Worm (Caenorhabditis elegans) whole organism, late embryonic: ENCODE data around the gene Y70G10A.3.

ENCODE experiments used
- C38D4.7 ChIP-seq: fragments of 200-800 bp; sonication (Bioruptor generic); optimal IDR thresholded peaks from 2 replicates; lab custom pipeline; 2018; ENCODE audit warnings: mild to moderate bottlenecking, missing genetic modification characterization, moderate library complexity, missing compliant biosample characterization
- F13H6.1 ChIP-seq: sonication (generic microtip); optimal IDR thresholded peaks from 2 replicates; lab custom pipeline; 2016; ENCODE audit warnings: missing genetic modification characterization, missing compliant biosample characterization
- T23F11.4 ChIP-seq: fragments of 200-800 bp; sonication (Bioruptor generic); optimal IDR thresholded peaks from 2 replicates; lab custom pipeline; 2018; ENCODE audit warnings: mild to moderate bottlenecking, missing genetic modification characterization, missing compliant biosample characterization
- Y22D7AL.16 ChIP-seq: sonication (generic microtip); optimal IDR thresholded peaks from 2 replicates; lab custom pipeline; 2016; ENCODE audit warnings: missing genetic modification characterization, missing compliant biosample characterization
- ahr-1 ChIP-seq: sonication (generic microtip); optimal IDR thresholded peaks from 2 replicates; lab custom pipeline; 2016; ENCODE audit warnings: missing genetic modification characterization, missing compliant biosample characterization
- ama-1 ChIP-seq: fragments of 150-350 bp; optimal IDR thresholded peaks from 2 replicates; lab custom pipeline; 2014
- ceh-18 ChIP-seq: sonication (generic microtip); optimal IDR thresholded peaks from 2 replicates; lab custom pipeline; 2016; ENCODE audit warnings: missing genetic modification characterization, missing compliant biosample characterization
- ceh-19 ChIP-seq: fragments of 200-800 bp; sonication (Bioruptor generic); optimal IDR thresholded peaks from 2 replicates; lab custom pipeline; 2018; ENCODE audit warnings: mild to moderate bottlenecking, missing genetic modification characterization, missing compliant biosample characterization
- ceh-2 ChIP-seq: sonication (generic microtip); optimal IDR thresholded peaks from 2 replicates; lab custom pipeline; 2016; ENCODE audit warnings: missing genotype, missing genetic modification characterization, missing compliant biosample characterization
- ceh-22 ChIP-seq: sonication (generic microtip); optimal IDR thresholded peaks from 2 replicates; lab custom pipeline; 2017; ENCODE audit warnings: missing biosample characterization, missing genetic modification characterization
- ceh-31 ChIP-seq: sonication (generic microtip); optimal IDR thresholded peaks from 2 replicates; lab custom pipeline; 2016; ENCODE audit warnings: missing genetic modification characterization, missing compliant biosample characterization
- ceh-34 ChIP-seq: sonication (generic microtip); optimal IDR thresholded peaks from 2 replicates; lab custom pipeline; 2016; ENCODE audit warnings: mild to moderate bottlenecking, missing genetic modification characterization, missing compliant biosample characterization
- ceh-45 ChIP-seq: fragments of 200-800 bp; sonication (Bioruptor generic); IDR thresholded peaks from 2 replicates; pipeline ENCODE4 v1.3.6; 2022; ENCODE audit warnings: missing genetic modification reagents, missing genetic modification characterization, missing compliant biosample characterization
- ceh-48 ChIP-seq: sonication (generic microtip); optimal IDR thresholded peaks from 2 replicates; lab custom pipeline; 2016; ENCODE audit warnings: missing genetic modification characterization, inconsistent platforms, missing compliant biosample characterization
- ceh-6 ChIP-seq: fragments of 200-800 bp; sonication (Bioruptor generic); optimal IDR thresholded peaks from 2 replicates; lab custom pipeline; 2018; ENCODE audit warnings: mild to moderate bottlenecking, missing genetic modification characterization, missing compliant biosample characterization
- ceh-9 ChIP-seq: sonication (generic microtip); optimal IDR thresholded peaks from 2 replicates; lab custom pipeline; 2016; ENCODE audit warnings: mild to moderate bottlenecking, missing genetic modification characterization, inconsistent platforms, missing compliant biosample characterization
- elt-2 ChIP-seq: sonication (generic microtip); optimal IDR thresholded peaks from 2 replicates; lab custom pipeline; 2016; ENCODE audit warnings: missing genetic modification reagents, missing genetic modification characterization, missing compliant biosample characterization
- elt-4 ChIP-seq: sonication (generic microtip); optimal IDR thresholded peaks from 2 replicates; lab custom pipeline; 2016; ENCODE audit warnings: missing genetic modification characterization, missing compliant biosample characterization
- ets-4 ChIP-seq: sonication (generic microtip); optimal IDR thresholded peaks from 2 replicates; lab custom pipeline; 2016; ENCODE audit warnings: missing genetic modification characterization, missing compliant biosample characterization
- fax-1 ChIP-seq: sonication (generic microtip); optimal IDR thresholded peaks from 2 replicates; lab custom pipeline; 2016; ENCODE audit warnings: missing genotype, missing genetic modification characterization, missing compliant biosample characterization
- fkh-6 ChIP-seq: sonication (generic microtip); optimal IDR thresholded peaks from 2 replicates; lab custom pipeline; 2016; ENCODE audit warnings: missing genetic modification characterization, missing compliant biosample characterization
- gmeb-2 ChIP-seq: sonication (generic microtip); optimal IDR thresholded peaks from 2 replicates; lab custom pipeline; 2016; ENCODE audit warnings: missing genetic modification characterization, inconsistent platforms, missing compliant biosample characterization
- hlh-13 ChIP-seq: fragments of 200-800 bp; sonication (Bioruptor generic); optimal IDR thresholded peaks from 2 replicates; lab custom pipeline; 2018; ENCODE audit warnings: mild to moderate bottlenecking, missing genetic modification characterization, missing compliant biosample characterization
- hlh-15 ChIP-seq: sonication (generic microtip); optimal IDR thresholded peaks from 2 replicates; lab custom pipeline; 2016; ENCODE audit warnings: missing genetic modification characterization, missing compliant biosample characterization
- hlh-6 ChIP-seq: sonication (generic microtip); optimal IDR thresholded peaks from 2 replicates; lab custom pipeline; 2016; ENCODE audit warnings: missing genotype, missing genetic modification characterization, missing compliant biosample characterization
- hlh-8 ChIP-seq: sonication (generic microtip); optimal IDR thresholded peaks from 2 replicates; lab custom pipeline; 2016; ENCODE audit warnings: missing genotype, missing genetic modification characterization, missing compliant biosample characterization
- lim-6 ChIP-seq: sonication (generic microtip); optimal IDR thresholded peaks from 2 replicates; lab custom pipeline; 2016; ENCODE audit warnings: missing genetic modification characterization, missing compliant biosample characterization
- madf-2 ChIP-seq: sonication (generic microtip); optimal IDR thresholded peaks from 2 replicates; lab custom pipeline; 2017; ENCODE audit warnings: missing genetic modification characterization, missing compliant biosample characterization
- mec-3 ChIP-seq: sonication (generic microtip); optimal IDR thresholded peaks from 2 replicates; lab custom pipeline; 2016; ENCODE audit warnings: borderline replicate concordance, missing genetic modification characterization, missing compliant biosample characterization
- nfya-1 ChIP-seq: sonication (generic microtip); optimal IDR thresholded peaks from 2 replicates; lab custom pipeline; 2017; ENCODE audit warnings: missing genetic modification characterization, mild to moderate bottlenecking, missing compliant biosample characterization, antibody characterized with exemption, moderate library complexity
- nhr-232 ChIP-seq: sonication (generic microtip); optimal IDR thresholded peaks from 2 replicates; lab custom pipeline; 2016; ENCODE audit warnings: missing genetic modification characterization, missing compliant biosample characterization
- pat-9 ChIP-seq: fragments of 200-800 bp; sonication (Bioruptor generic); optimal IDR thresholded peaks from 2 replicates; lab custom pipeline; 2018; ENCODE audit warnings: mild to moderate bottlenecking, missing genetic modification characterization, moderate library complexity, missing compliant biosample characterization
- pax-1 ChIP-seq: fragments of 150-350 bp; optimal IDR thresholded peaks from 2 replicates; lab custom pipeline; 2014; ENCODE audit warnings: missing biosample characterization, missing genetic modification characterization
- pha-2 ChIP-seq: sonication (generic microtip); optimal IDR thresholded peaks from 2 replicates; lab custom pipeline; 2017; ENCODE audit warnings: mild to moderate bottlenecking, missing genetic modification characterization, missing compliant biosample characterization
- pha-4 ChIP-seq: fragments of 150-350 bp; optimal IDR thresholded peaks from 2 replicates; lab custom pipeline; 2018; ENCODE audit warnings: missing biosample characterization, missing genetic modification reagents, missing genetic modification characterization
- pqm-1 ChIP-seq: sonication (generic microtip); optimal IDR thresholded peaks from 2 replicates; lab custom pipeline; 2016; ENCODE audit warnings: missing genetic modification characterization, missing compliant biosample characterization
- pros-1 ChIP-seq: fragments of 150-350 bp; optimal IDR thresholded peaks from 2 replicates; lab custom pipeline; 2014; ENCODE audit warnings: missing biosample characterization, missing genetic modification reagents, missing genetic modification characterization
- ref-2 ChIP-seq: sonication (generic microtip); optimal IDR thresholded peaks from 2 replicates; lab custom pipeline; 2016; ENCODE audit warnings: missing genetic modification characterization, missing compliant biosample characterization
- syd-9 ChIP-seq: sonication (generic microtip); optimal IDR thresholded peaks from 2 replicates; lab custom pipeline; 2016; ENCODE audit warnings: mild to moderate bottlenecking, missing genetic modification characterization, moderate library complexity, missing compliant biosample characterization
- tbx-2 ChIP-seq: sonication (generic microtip); optimal IDR thresholded peaks from 2 replicates; lab custom pipeline; 2016; ENCODE audit warnings: missing genetic modification characterization, missing compliant biosample characterization
- tbx-7 ChIP-seq: sonication (generic microtip); optimal IDR thresholded peaks from 2 replicates; lab custom pipeline; 2016; ENCODE audit warnings: missing genotype, missing genetic modification characterization, missing compliant biosample characterization
- ttx-3 ChIP-seq: sonication (generic microtip); optimal IDR thresholded peaks from 2 replicates; lab custom pipeline; 2016; ENCODE audit warnings: missing genetic modification reagents, missing genetic modification characterization, missing compliant biosample characterization
- unc-55 ChIP-seq: sonication (generic microtip); optimal IDR thresholded peaks from 2 replicates; lab custom pipeline; 2017; ENCODE audit warnings: missing biosample characterization, missing genetic modification reagents, missing genetic modification characterization
- zip-5 ChIP-seq: sonication (generic microtip); optimal IDR thresholded peaks from 2 replicates; lab custom pipeline; 2016; ENCODE audit warnings: missing genetic modification characterization, missing compliant biosample characterization
- ztf-16 ChIP-seq: sonication (generic microtip); optimal IDR thresholded peaks from 2 replicates; lab custom pipeline; 2017; ENCODE audit warnings: missing genetic modification characterization, missing compliant biosample characterization

Gene Y70G10A.3

ce11 chrIII:10240073-10240472, 1.2 kb downstream of the Y70G10A.3 start:
- TF ChIP-seq ets-4 (tag; lab: Kevin White, UChicago) (no peak), syd-9 (tag; lab: Kevin White, UChicago) (no peak), F13H6.1 (tag; lab: Kevin White, UChicago) (no peak), pros-1 (tag; lab: Kevin White, UChicago) (no peak), ceh-19 (GFP tag; lab: Kevin White, UChicago) (no peak), fax-1 (no peak), gmeb-2 (tag; lab: Kevin White, UChicago) (no peak), ref-2 (tag; lab: Kevin White, UChicago) (no peak), ceh-9 (tag; lab: Kevin White, UChicago) (no peak), mec-3 (tag; lab: Kevin White, UChicago) (no peak), nfya-1 (tag; lab: Kevin White, UChicago) (no peak), hlh-15 (no peak)

- TF ChIP-seq unc-55 (GFP tag; lab: Kevin White, UChicago) (no peak), ceh-9 (tag; lab: Kevin White, UChicago) (no peak), mec-3 (tag; lab: Kevin White, UChicago) (no peak), pax-1 (tag; lab: Kevin White, UChicago) (no peak), ztf-16 (no peak), zip-5 (no peak), ceh-48 (tag; lab: Kevin White, UChicago) (no peak), ceh-6 (GFP tag; lab: Kevin White, UChicago) (no peak), C38D4.7 (GFP tag; lab: Kevin White, UChicago) (no peak), elt-4 (tag; lab: Kevin White, UChicago) (no peak), pha-2 (no peak), ets-4 (tag; lab: Kevin White, UChicago) (no peak), tbx-2 (tag; lab: Kevin White, UChicago) (no peak), ama-1 (lab: Kevin White, UChicago) (no peak), hlh-13 (no peak), ceh-2 (tag; lab: Kevin White, UChicago) (no peak), fkh-6 (no peak), gmeb-2 (tag; lab: Kevin White, UChicago) (no peak)
- TF ChIP-seq, all 69 proteins: peak for 0
These were observed 2.5 kb downstream of the Y70G10A.3 start for ce11 chrIII:10241332-10241829.

- TF ChIP-seq ceh-34 (tag; lab: Kevin White, UChicago) (no peak), syd-9 (tag; lab: Kevin White, UChicago) (no peak), ceh-2 (tag; lab: Kevin White, UChicago) (no peak), ceh-48 (tag; lab: Kevin White, UChicago) (no peak), pax-1 (tag; lab: Kevin White, UChicago) (no peak), pat-9 (tag; lab: Kevin White, UChicago) (no peak), F13H6.1 (tag; lab: Kevin White, UChicago) (no peak), tbx-7 (tag; lab: Kevin White, UChicago) (no peak), zip-5 (no peak), ceh-22 (no peak), ahr-1 (tag; lab: Kevin White, UChicago) (no peak)
These were observed 5.1 kb downstream of the Y70G10A.3 start for ce11 chrIII:10244013-10244412.

- TF ChIP-seq pqm-1 (tag; lab: Kevin White, UChicago) (no peak), F13H6.1 (tag; lab: Kevin White, UChicago) (no peak), hlh-8 (tag; lab: Kevin White, UChicago) (peak; percentile 4), ttx-3 (tag; lab: Kevin White, UChicago) (no peak), gmeb-2 (tag; lab: Kevin White, UChicago) (no peak), ceh-19 (GFP tag; lab: Kevin White, UChicago) (no peak), ceh-31 (tag; lab: Kevin White, UChicago) (peak; percentile 14), ceh-6 (GFP tag; lab: Kevin White, UChicago) (no peak), ceh-22 (no peak), ceh-45 (no peak), ceh-48 (tag; lab: Kevin White, UChicago) (no peak), pat-9 (tag; lab: Kevin White, UChicago) (no peak), tbx-2 (tag; lab: Kevin White, UChicago) (peak; percentile 56), elt-2 (tag; lab: Kevin White, UChicago) (peak; percentile 29), hlh-6 (no peak), nhr-232 (tag; lab: Kevin White, UChicago) (no peak), lim-6 (tag; lab: Kevin White, UChicago) (no peak), hlh-15 (no peak), pax-1 (tag; lab: Kevin White, UChicago) (no peak), ceh-18 (tag; lab: Kevin White, UChicago) (peak; percentile 76), T23F11.4 (GFP tag; lab: Kevin White, UChicago) (no peak), madf-2 (tag; lab: Kevin White, UChicago) (no peak), Y22D7AL.16 (tag; lab: Kevin White, UChicago) (no peak), pha-4 (tag; lab: Kevin White, UChicago) (no peak)
These were observed 9.7 kb downstream of the Y70G10A.3 start, which contains the start of the genes div-1 and cor-1 for ce11 chrIII:10248441-10249137. Gene div-1 (minus strand): TSS chrIII:10248559. Gene cor-1 (plus strand): TSS chrIII:10249111.
